Worm (Caenorhabditis elegans) whole organism, young adult: ENCODE data around the gene hsp-90.
A peak's percentile ranks its signal among the peaks of the same experiment; 100 is the strongest.

Experiments used
- B0261.1 ChIP-seq: sonication (generic microtip); optimal IDR thresholded peaks from 2 replicates; lab custom pipeline; 2016; ENCODE audit warnings: mild to moderate bottlenecking, missing genetic modification characterization, moderate library complexity, missing compliant biosample characterization
- T26A5.8 ChIP-seq: sonication (generic microtip); optimal IDR thresholded peaks from 2 replicates; lab custom pipeline; 2016; ENCODE audit warnings: missing genetic modification characterization, missing compliant biosample characterization
- ZK185.1 ChIP-seq: sonication (generic microtip); optimal IDR thresholded peaks from 2 replicates; lab custom pipeline; 2016; ENCODE audit warnings: mild to moderate bottlenecking, missing genetic modification characterization, missing compliant biosample characterization; ENCODE audit not compliant: poor library complexity, severe bottlenecking
- ceh-100 ChIP-seq: fragments of 200-800 bp; sonication (Bioruptor generic); IDR thresholded peaks from 2 replicates; pipeline ENCODE4 v1.3.6; 2022; ENCODE audit warnings: missing genetic modification reagents, missing genetic modification characterization, missing compliant biosample characterization
- dpl-1 ChIP-seq: fragments of 150-350 bp; optimal IDR thresholded peaks from 2 replicates; lab custom pipeline; 2014; ENCODE audit warnings: missing biosample characterization, missing genetic modification reagents, missing genetic modification characterization
- efl-1 ChIP-seq: fragments of 150-350 bp; optimal IDR thresholded peaks from 2 replicates; lab custom pipeline; 2014; ENCODE audit warnings: missing biosample characterization, missing genetic modification reagents, missing genetic modification characterization
- lin-35 ChIP-seq, 3 experiments: fragments of 150-350 bp in 2 of 3; sonication (generic microtip) in 1 of 3; optimal IDR thresholded peaks; 2 replicates each; lab custom pipeline; 2014 to 2018; ENCODE audit warnings: missing biosample characterization in 3 of 3, missing genetic modification characterization in 3 of 3, missing genetic modification reagents in 3 of 3
- lin-54 ChIP-seq: fragments of 200-800 bp; sonication (Bioruptor generic); optimal IDR thresholded peaks from 2 replicates; lab custom pipeline; 2018; ENCODE audit warnings: mild to moderate bottlenecking, missing genetic modification characterization, missing compliant biosample characterization
- lsl-1 ChIP-seq: fragments of 200-800 bp; sonication (Bioruptor generic); optimal IDR thresholded peaks from 2 replicates; lab custom pipeline; 2018; ENCODE audit warnings: mild to moderate bottlenecking, missing genetic modification characterization, moderate library complexity, missing compliant biosample characterization
- madf-10 ChIP-seq: sonication (generic microtip); optimal IDR thresholded peaks from 2 replicates; lab custom pipeline; 2016; ENCODE audit warnings: mild to moderate bottlenecking, missing genetic modification characterization, missing compliant biosample characterization
- mcd-1 ChIP-seq: fragments of 200-800 bp; sonication (Bioruptor generic); IDR thresholded peaks from 2 replicates; pipeline ENCODE4 v1.3.6; 2022; ENCODE audit warnings: missing genetic modification reagents, missing genetic modification characterization, missing compliant biosample characterization
- sea-2 ChIP-seq: fragments of 200-800 bp; sonication (Bioruptor generic); IDR thresholded peaks from 2 replicates; pipeline ENCODE4 v1.3.6; 2022; ENCODE audit warnings: missing genetic modification characterization, missing compliant biosample characterization
- snpc-3.4 ChIP-seq: sonication (generic microtip); optimal IDR thresholded peaks from 2 replicates; lab custom pipeline; 2017; ENCODE audit warnings: missing genetic modification characterization, mild to moderate bottlenecking, missing compliant biosample characterization, antibody characterized with exemption, moderate library complexity, missing genotype, missing genetic modification reagents

Gene hsp-90

DNA sequence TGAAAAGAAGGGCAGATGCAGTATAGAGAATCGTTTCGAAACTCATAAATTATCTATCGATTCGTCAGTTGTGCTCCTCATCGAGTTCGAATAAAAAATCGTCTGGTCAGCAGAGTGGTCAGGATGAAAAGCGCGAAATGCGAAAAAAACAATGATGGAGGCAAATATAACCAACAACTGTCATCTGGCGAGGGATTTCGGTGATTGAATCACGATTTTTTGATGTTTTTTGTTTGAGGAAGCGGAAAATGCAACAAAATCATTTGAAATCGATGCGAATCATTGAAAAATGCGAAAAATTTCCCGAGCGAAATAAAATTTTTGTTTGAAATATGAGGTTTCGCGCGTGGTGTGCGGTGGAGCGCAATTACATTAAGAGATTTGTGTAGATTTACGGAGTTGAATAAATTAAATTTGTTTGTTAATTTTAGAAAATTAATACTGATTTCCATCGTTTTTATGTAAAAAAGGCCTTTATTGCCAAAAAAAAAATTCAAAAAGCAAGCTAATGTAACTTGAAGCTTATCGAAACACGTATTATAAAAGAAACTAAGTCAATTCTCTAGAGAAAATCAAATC is 49.6 kb downstream of the hsp-90 start, which contains the start of gene unc-61:
unc-61 (minus strand) TSS at position 51 of the 579 bp plus-strand sequence.
- peak; percentile 78 for TF ChIP-seq efl-1 (GFP tag; lab: Kevin White, UChicago)
- no peak for TF ChIP-seq B0261.1 (tag; lab: Kevin White, UChicago)
- TF ChIP-seq lsl-1 (GFP tag; lab: Kevin White, UChicago) = peak; percentile 22
- peak; percentile 41 for TF ChIP-seq dpl-1 (GFP tag; lab: Kevin White, UChicago)
- TF ChIP-seq sea-2 (GFP tag; lab: Robert Waterston, UW) = no peak
- TF ChIP-seq lin-35 (GFP tag; optimal IDR thresholded peaks at IDR 0.05; lab: Kevin White, UChicago) = peak in 1 of 3 experiments; percentile 72
- TF ChIP-seq ZK185.1 = no peak
- no peak for TF ChIP-seq T26A5.8 (tag; lab: Kevin White, UChicago)
- peak; percentile 5 for TF ChIP-seq snpc-3.4
- TF ChIP-seq mcd-1 (GFP tag; lab: Robert Waterston, UW) = peak; percentile 79
- TF ChIP-seq lin-54 (GFP tag; lab: Kevin White, UChicago) = peak; percentile 35
- no peak for TF ChIP-seq ceh-100 (GFP tag; lab: Robert Waterston, UW)

DNA sequence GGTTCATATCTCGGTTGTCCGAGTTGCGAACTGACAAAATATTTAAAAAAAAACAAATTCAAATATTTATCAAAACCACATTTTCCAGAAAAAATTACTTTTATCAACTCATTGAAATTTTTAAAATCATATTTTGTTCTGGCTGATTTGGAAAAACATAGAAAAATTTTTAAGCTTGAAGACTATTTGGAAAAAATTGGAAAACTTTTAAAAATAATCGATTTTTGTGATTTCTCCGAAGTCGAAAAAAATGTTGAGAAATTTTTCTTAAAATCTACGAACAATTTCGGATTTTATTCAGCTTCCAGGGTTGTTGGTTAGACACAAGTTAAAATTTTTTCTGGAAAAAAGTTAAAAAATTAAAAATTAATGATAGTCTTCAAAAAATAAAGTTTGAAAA is 52.1 kb downstream of the hsp-90 start, which contains the start of gene Y50E8A.5:
Y50E8A.5 (minus strand) TSS at position 101 of the 400 bp plus-strand sequence.
- TF ChIP-seq snpc-3.4 (no peak), madf-10 (tag; lab: Kevin White, UChicago) (no peak), ZK185.1 (no peak)
